Fruit fly (Drosophila melanogaster) whole organism, prepupa: ENCODE data around the gene t-cup.
A peak's percentile ranks its signal among the peaks of the same experiment; 100 is the strongest.

Experiments used
- Blimp-1 ChIP-seq: fragments of 200-800 bp; sonication (Bioruptor generic); optimal IDR thresholded peaks from 3 replicates; lab custom pipeline; 2017; ENCODE audit warnings: missing biosample characterization, missing genetic modification characterization, mild to moderate bottlenecking, moderate library complexity, missing genetic modification reagents
- CG10631 ChIP-seq: fragments of 200-800 bp; sonication (Bioruptor generic); optimal IDR thresholded peaks from 2 replicates; lab custom pipeline; 2016; ENCODE audit warnings: missing biosample characterization, missing genetic modification characterization
- CG11294 ChIP-seq: fragments of 200-800 bp; sonication (Bioruptor generic); IDR thresholded peaks from 2 replicates; pipeline ENCODE4 v1.3.6; 2022; ENCODE audit warnings: missing biosample characterization, missing genetic modification characterization
- CG11762 ChIP-seq: fragments of 200-800 bp; sonication (Bioruptor generic); optimal IDR thresholded peaks from 3 replicates; lab custom pipeline; 2016; ENCODE audit warnings: missing biosample characterization, missing genetic modification characterization; ENCODE audit not compliant: insufficient read depth
- CG15336 ChIP-seq: fragments of 200-800 bp; sonication (Bioruptor generic); IDR thresholded peaks from 2 replicates; pipeline ENCODE4 v1.3.6; 2022; ENCODE audit warnings: missing biosample characterization, missing genetic modification characterization
- CG31627 ChIP-seq: fragments of 200-800 bp; sonication (Bioruptor generic); optimal IDR thresholded peaks from 3 replicates; lab custom pipeline; 2016; ENCODE audit warnings: missing biosample characterization, missing genetic modification characterization
- CG4318 ChIP-seq: fragments of 200-800 bp; sonication (Bioruptor generic); optimal IDR thresholded peaks from 3 replicates; lab custom pipeline; 2017; ENCODE audit warnings: missing biosample characterization, mild to moderate bottlenecking, missing genetic modification characterization
- CG6163 ChIP-seq: fragments of 200-800 bp; sonication (Bioruptor generic); IDR thresholded peaks from 3 replicates; pipeline ENCODE4 v1.3.6; 2022; ENCODE audit warnings: missing biosample characterization, missing genetic modification characterization
- CG6808 ChIP-seq: fragments of 200-800 bp; sonication (Bioruptor generic); optimal IDR thresholded peaks from 3 replicates; lab custom pipeline; 2017; ENCODE audit warnings: missing biosample characterization, missing genetic modification characterization, mild to moderate bottlenecking, moderate library complexity, missing genetic modification reagents
- CG8119 ChIP-seq: fragments of 200-800 bp; sonication (Bioruptor generic); IDR thresholded peaks from 3 replicates; pipeline ENCODE4 v1.3.6; 2022; ENCODE audit warnings: missing biosample characterization, missing genetic modification characterization
- CG8632 ChIP-seq: fragments of 200-800 bp; sonication (Bioruptor generic); optimal IDR thresholded peaks from 3 replicates; lab custom pipeline; 2016; ENCODE audit warnings: missing biosample characterization, missing genetic modification characterization
- Eip75B ChIP-seq: fragments of 200-800 bp; sonication (Bioruptor generic); optimal IDR thresholded peaks from 3 replicates; lab custom pipeline; 2016; ENCODE audit warnings: missing biosample characterization, missing genetic modification characterization
- Eip78C ChIP-seq: fragments of 200-800 bp; sonication (Bioruptor generic); peaks from one replicate; lab custom pipeline; 2016; ENCODE audit warnings: missing biosample characterization, missing genetic modification characterization
- Eip93F ChIP-seq: fragments of 200-800 bp; sonication (Bioruptor generic); optimal IDR thresholded peaks from 2 replicates; lab custom pipeline; 2016; ENCODE audit warnings: missing biosample characterization, mild to moderate bottlenecking, missing genetic modification characterization
- Ets21C ChIP-seq: fragments of 200-800 bp; sonication (Bioruptor generic); optimal IDR thresholded peaks from 3 replicates; lab custom pipeline; 2016; ENCODE audit warnings: missing biosample characterization, missing genetic modification characterization
- Ets96B ChIP-seq: fragments of 200-800 bp; optimal IDR thresholded peaks from 2 replicates; lab custom pipeline; 2019; ENCODE audit warnings: missing biosample characterization, mild to moderate bottlenecking, missing genetic modification characterization, moderate library complexity
- Gug ChIP-seq: fragments of 200-800 bp; sonication (Bioruptor generic); IDR thresholded peaks from 2 replicates; pipeline ENCODE4 v1.3.6; 2022; ENCODE audit warnings: missing biosample characterization, missing genetic modification characterization
- Hr38 ChIP-seq: sonication (Bioruptor generic); optimal IDR thresholded peaks from 2 replicates; lab custom pipeline; 2016; ENCODE audit warnings: missing biosample characterization, missing genetic modification characterization
- Hr4 ChIP-seq: fragments of 200-800 bp; sonication (Bioruptor generic); optimal IDR thresholded peaks from 3 replicates; lab custom pipeline; 2016; ENCODE audit warnings: missing biosample characterization, missing genetic modification characterization
- OdsH ChIP-seq: fragments of 200-800 bp; sonication (Bioruptor generic); optimal IDR thresholded peaks from 3 replicates; lab custom pipeline; 2016; ENCODE audit warnings: missing biosample characterization, missing genetic modification characterization
- Smox ChIP-seq: fragments of 200-800 bp; sonication (Bioruptor generic); optimal IDR thresholded peaks from 3 replicates; lab custom pipeline; 2016; ENCODE audit warnings: missing biosample characterization, missing genetic modification characterization
- Sox102F ChIP-seq: fragments of 200-800 bp; sonication (Bioruptor generic); optimal IDR thresholded peaks from 2 replicates; lab custom pipeline; 2016; ENCODE audit warnings: missing biosample characterization, mild to moderate bottlenecking, missing genetic modification characterization
- Sox14 ChIP-seq: fragments of 200-800 bp; sonication (Bioruptor generic); optimal IDR thresholded peaks from 3 replicates; lab custom pipeline; 2016; ENCODE audit warnings: missing biosample characterization, missing genetic modification characterization
- Sox15 ChIP-seq: fragments of 200-800 bp; sonication (Bioruptor generic); optimal IDR thresholded peaks from 3 replicates; lab custom pipeline; 2016; ENCODE audit warnings: missing biosample characterization, missing genetic modification characterization
- acj6 ChIP-seq: fragments of 200-800 bp; sonication (Bioruptor generic); optimal IDR thresholded peaks from 3 replicates; lab custom pipeline; 2016; ENCODE audit warnings: missing biosample characterization, missing genetic modification characterization
- cyc ChIP-seq: fragments of 200-800 bp; sonication (Bioruptor generic); optimal IDR thresholded peaks from 3 replicates; lab custom pipeline; 2016; ENCODE audit warnings: missing biosample characterization, missing genetic modification characterization
- eg ChIP-seq: fragments of 200-800 bp; sonication (Bioruptor generic); IDR thresholded peaks from 3 replicates; pipeline ENCODE4 v1.3.6; 2022; ENCODE audit warnings: missing biosample characterization, missing genetic modification characterization
- fkh ChIP-seq: fragments of 200-800 bp; sonication (Bioruptor generic); optimal IDR thresholded peaks from 3 replicates; lab custom pipeline; 2017; ENCODE audit warnings: missing biosample characterization, mild to moderate bottlenecking, missing genetic modification characterization, moderate library complexity
- lz ChIP-seq: fragments of 200-800 bp; sonication (Bioruptor generic); optimal IDR thresholded peaks from 3 replicates; lab custom pipeline; 2016; ENCODE audit warnings: missing biosample characterization, missing genetic modification characterization
- spab ChIP-seq: fragments of 200-800 bp; sonication (Bioruptor generic); optimal IDR thresholded peaks from 2 replicates; lab custom pipeline; 2017; ENCODE audit warnings: missing biosample characterization, mild to moderate bottlenecking, missing genetic modification characterization, missing genetic modification reagents
- svp ChIP-seq: fragments of 200-800 bp; sonication (Bioruptor generic); peaks from one replicate; lab custom pipeline; 2016; ENCODE audit warnings: missing biosample characterization, missing genetic modification characterization
- topi ChIP-seq: fragments of 200-800 bp; sonication (Bioruptor generic); optimal IDR thresholded peaks from 3 replicates; lab custom pipeline; 2016; ENCODE audit warnings: missing biosample characterization, missing genetic modification characterization
- vri ChIP-seq: fragments of 200-800 bp; sonication (Bioruptor generic); optimal IDR thresholded peaks from 3 replicates; lab custom pipeline; 2016; ENCODE audit warnings: missing biosample characterization, mild to moderate bottlenecking, missing genetic modification characterization

The t-cup gene

dm6 chr2L:12513866-12514361, 16.8 kb upstream of the t-cup start (continued):
- TF ChIP-seq Sox14 = peak; percentile 8
- peak; percentile 75 for TF ChIP-seq Sox102F (GFP tag; lab: Kevin White, UChicago)
- TF ChIP-seq Eip75B (GFP tag; lab: Kevin White, UChicago) = peak; percentile 46
- TF ChIP-seq topi (GFP tag; lab: Kevin White, UChicago) = peak; percentile 51
- no peak for TF ChIP-seq cyc (GFP tag; lab: Kevin White, UChicago)
- no peak for TF ChIP-seq Ets21C (GFP tag; lab: Kevin White, UChicago)
- TF ChIP-seq Smox (GFP tag; lab: Kevin White, UChicago) = no peak
- no peak for TF ChIP-seq CG4318 (GFP tag; lab: Kevin White, UChicago)
- peak; percentile 3 for TF ChIP-seq CG6808 (GFP tag; lab: Kevin White, UChicago)
- no peak for TF ChIP-seq acj6 (GFP tag; lab: Kevin White, UChicago)
- TF ChIP-seq CG15336 (GFP tag; lab: Robert Waterston, UW) = peak; percentile 64; the same call in 1 of the 2 replicates
- TF ChIP-seq lz (GFP tag; lab: Kevin White, UChicago) = peak; percentile 4
- TF ChIP-seq Ets96B (tag; lab: Kevin White, UChicago) = no peak
- TF ChIP-seq OdsH (GFP tag; lab: Kevin White, UChicago) = no peak
- TF ChIP-seq Hr4 = no peak
- TF ChIP-seq CG11294 (GFP tag; lab: Robert Waterston, UW) = no peak
- 0 out of 2 replicates have a peak, but pooled peaks have one; percentile 36 for TF ChIP-seq Gug
- TF ChIP-seq Blimp-1 (GFP tag; lab: Kevin White, UChicago) = peak; percentile 20
- peak; percentile 85 for TF ChIP-seq eg (GFP tag; lab: Robert Waterston, UW)
- peak; percentile 88 for TF ChIP-seq CG6163
- no peak for TF ChIP-seq spab

- TF ChIP-seq Eip78C (peak; percentile 39), CG11294 (GFP tag; lab: Robert Waterston, UW) (no peak)
Measured at dm6 chr2L:12512520-12512919, 15.4 kb upstream of the t-cup start.

dm6 chr2L:12509458-12509857, 12.3 kb upstream of the t-cup start:
- no peak for TF ChIP-seq CG31627 (GFP tag; lab: Kevin White, UChicago)
- no peak for TF ChIP-seq CG8119
- no peak for TF ChIP-seq Sox15 (GFP tag; lab: Kevin White, UChicago)
- TF ChIP-seq CG11762 (GFP tag; lab: Kevin White, UChicago) = no peak
- TF ChIP-seq Gug = no peak
- TF ChIP-seq fkh (GFP tag; lab: Kevin White, UChicago) = peak; percentile 54
- no peak for TF ChIP-seq spab
- no peak for TF ChIP-seq Eip93F (GFP tag; lab: Kevin White, UChicago)

dm6 chr2L:12508678-12509077, 11.5 kb upstream of the t-cup start:
- TF ChIP-seq vri (peak; percentile 85), acj6 (GFP tag; lab: Kevin White, UChicago) (no peak), CG8632 (GFP tag; lab: Kevin White, UChicago) (no peak), Hr38 (GFP tag; lab: Kevin White, UChicago) (no peak)

- TF ChIP-seq cyc (GFP tag; lab: Kevin White, UChicago) = no peak
- peak; percentile 58 for TF ChIP-seq svp (GFP tag; lab: Kevin White, UChicago)
- TF ChIP-seq eg (GFP tag; lab: Robert Waterston, UW) = 0 out of 3 replicates have a peak, but pooled peaks have one; percentile 5
- no peak for TF ChIP-seq CG15336 (GFP tag; lab: Robert Waterston, UW)
- no peak for TF ChIP-seq CG10631 (GFP tag; lab: Kevin White, UChicago)
Measured at dm6 chr2L:12508054-12508577, 11.0 kb upstream of the t-cup start.
